Worm (Caenorhabditis elegans) whole organism, L4/young adult: Measurements from ENCODE around the gene Y12A6A.1.

ENCODE experiments used
- W03F9.2 ChIP-seq: fragments of 150-350 bp; optimal IDR thresholded peaks from 2 replicates; lab custom pipeline; 2014; ENCODE audit warnings: missing biosample characterization, missing genetic modification characterization
- him-1 ChIP-seq: sonication (generic microtip); optimal IDR thresholded peaks from 2 replicates; lab custom pipeline; 2016; ENCODE audit warnings: missing genotype, missing genetic modification reagents, missing genetic modification characterization, missing compliant biosample characterization

DNA sequence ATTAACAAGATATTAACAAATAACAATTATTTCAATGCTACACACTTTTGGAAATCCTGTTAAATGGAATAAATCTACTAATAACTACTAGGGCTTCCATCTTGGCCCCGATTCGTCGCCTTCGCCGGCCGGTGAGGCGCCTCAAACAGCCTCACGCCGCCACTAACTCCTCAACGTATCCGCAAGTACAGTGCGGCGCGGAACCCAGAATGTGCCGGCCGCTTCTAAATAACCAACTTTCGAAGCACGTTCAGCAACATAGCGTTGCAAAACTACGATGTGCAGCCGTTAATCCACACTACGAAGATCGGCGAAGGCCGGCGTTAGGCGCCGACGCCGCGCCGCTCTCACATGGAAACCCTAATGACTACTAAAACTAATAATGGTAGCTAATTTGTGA is 15.7 kb downstream of the Y12A6A.1 start:
- no peak for TF ChIP-seq W03F9.2 (tag; lab: Kevin White, UChicago)
- TF ChIP-seq him-1 (tag; lab: Kevin White, UChicago), result no peak
